Worm (Caenorhabditis elegans): Measurements from ENCODE around the gene str-250.
A peak's percentile ranks its signal among the peaks of the same experiment; 100 is the strongest.

Gene str-250

ce11 chrV:13879241-13879640 lies 39.2 kb upstream of the str-250 start, which contains the start of gene lbp-7 (continued):
- TF ChIP-seq lsy-2 (tag; optimal IDR thresholded peaks at IDR 0.05) (no peak), ztf-11 (tag; optimal IDR thresholded peaks at IDR 0.05) (no peak), spr-1 (tag; optimal IDR thresholded peaks at IDR 0.05) (no peak), nhr-102 (tag; optimal IDR thresholded peaks at IDR 0.05) (no peak), ZK546.5 (tag; optimal IDR thresholded peaks at IDR 0.05) (no peak), zip-2 (tag; optimal IDR thresholded peaks at IDR 0.05) (no peak), Y48G9A.11 (GFP tag; IDR thresholded peaks at IDR 0.05) (no peak), mxl-2 (GFP tag; conservative IDR thresholded peaks at IDR 0.05) (no peak), sdz-12 (GFP tag; optimal IDR thresholded peaks at IDR 0.05) (no peak), attf-4 (tag; optimal IDR thresholded peaks at IDR 0.05) (no peak), ztf-7 (tag; optimal IDR thresholded peaks at IDR 0.05) (no peak), saeg-2 (GFP tag; IDR thresholded peaks at IDR 0.05) (no peak), zag-1 (tag; optimal IDR thresholded peaks at IDR 0.05) (no peak), ceh-20 (GFP tag; IDR thresholded peaks at IDR 0.05) (no peak), lir-3 (tag; optimal IDR thresholded peaks at IDR 0.05) (no peak), nhr-6 (tag; optimal IDR thresholded peaks at IDR 0.05) (peak; percentile 31), aha-1 (tag) (peak; percentile 31), nhr-28 (tag; optimal IDR thresholded peaks at IDR 0.05) (peak; percentile 63), nhr-48 (tag; optimal IDR thresholded peaks at IDR 0.05) (no peak), Y105C5A.15 (GFP tag; IDR thresholded peaks at IDR 0.05) (no peak), lin-39 (tag; optimal IDR thresholded peaks at IDR 0.05) (no peak), hif-1 (tag; optimal IDR thresholded peaks at IDR 0.05) (no peak), nhr-77 (tag; optimal IDR thresholded peaks at IDR 0.05) (peak; percentile 5), madf-5 (GFP tag; IDR thresholded peaks at IDR 0.05) (no peak), pqm-1 (tag; optimal IDR thresholded peaks at IDR 0.05) (peak; percentile 70), snpc-4 (tag; optimal IDR thresholded peaks at IDR 0.05) (no peak), dmd-9 (GFP tag; IDR thresholded peaks at IDR 0.05) (no peak), nhr-237 (tag; optimal IDR thresholded peaks at IDR 0.05) (no peak), Y5F2A.4 (GFP tag; optimal IDR thresholded peaks at IDR 0.05) (no peak), nhr-10 (tag; optimal IDR thresholded peaks at IDR 0.05) (no peak), nhr-111 (GFP tag; optimal IDR thresholded peaks at IDR 0.05) (no peak), F10B5.3 (tag; optimal IDR thresholded peaks at IDR 0.05) (no peak), ctbp-1 (GFP tag; IDR thresholded peaks at IDR 0.05) (no peak), rbr-2 (tag; optimal IDR thresholded peaks at IDR 0.05) (no peak), madf-9 (GFP tag; conservative IDR thresholded peaks at IDR 0.05) (no peak), dmd-6 (GFP tag; IDR thresholded peaks at IDR 0.05) (peak; percentile 81), F26F4.8 (GFP tag; conservative IDR thresholded peaks at IDR 0.05) (no peak), hlh-11 (tag; optimal IDR thresholded peaks at IDR 0.05) (peak; percentile 55), ceh-44 (GFP tag; IDR thresholded peaks at IDR 0.05) (no peak)

- peak; percentile 2 for TF ChIP-seq nhr-28 (tag; optimal IDR thresholded peaks at IDR 0.05)
- TF ChIP-seq mes-2 (tag; optimal IDR thresholded peaks at IDR 0.05; ENCODE audit: poor library complexity, severe bottlenecking): no peak
- peak; percentile 30 for TF ChIP-seq hlh-30 (tag; optimal IDR thresholded peaks at IDR 0.05; ENCODE audit: insufficient read depth)
- peak; percentile 1 for TF ChIP-seq dve-1 (tag; optimal IDR thresholded peaks at IDR 0.05; ENCODE audit: insufficient read depth)
- no peak for TF ChIP-seq lin-15B (tag; optimal IDR thresholded peaks at IDR 0.05)
- TF ChIP-seq dpl-1 (GFP tag; optimal IDR thresholded peaks at IDR 0.05): peak; percentile 19
- TF ChIP-seq daf-16 (GFP tag; optimal IDR thresholded peaks at IDR 0.05): no peak
- TF ChIP-seq daf-16 (tag; optimal IDR thresholded peaks at IDR 0.05): peak; percentile 22
- no peak for TF ChIP-seq nhr-76 (tag; optimal IDR thresholded peaks at IDR 0.05)
- peak; percentile 20 for TF ChIP-seq nhr-6 (tag; optimal IDR thresholded peaks at IDR 0.05)
Observed at ce11 chrV:13880163-13880562, 38.3 kb upstream of the str-250 start.
